Worm (Caenorhabditis elegans): ENCODE results near the gene srx-117.

Gene srx-117

ce11 chrV:5687115-5687979 is 43.1 kb downstream of the srx-117 start, which contains the start of gene F25B4.7:
TSS of gene F25B4.7 (minus strand) at chrV:5687226.
- TF ChIP-seq ztf-11 (tag; optimal IDR thresholded peaks at IDR 0.05): no peak
- peak; percentile 52 for TF ChIP-seq ces-1 (GFP tag; optimal IDR thresholded peaks at IDR 0.05)

- TF ChIP-seq ceh-83 (GFP tag; optimal IDR thresholded peaks at IDR 0.05): no peak
- no peak for TF ChIP-seq nhr-237 (tag; optimal IDR thresholded peaks at IDR 0.05)
- no peak for TF ChIP-seq mab-5 (tag; optimal IDR thresholded peaks at IDR 0.05)
- no peak for TF ChIP-seq nhr-12 (tag; optimal IDR thresholded peaks at IDR 0.05)
- no peak for TF ChIP-seq unc-39 (tag; optimal IDR thresholded peaks at IDR 0.05)
- TF ChIP-seq unc-62 (GFP tag; optimal IDR thresholded peaks at IDR 0.05): no peak
- no peak for TF ChIP-seq ces-1 (GFP tag; optimal IDR thresholded peaks at IDR 0.05)
- no peak for TF ChIP-seq pha-4 (tag; optimal IDR thresholded peaks at IDR 0.05)
- no peak for TF ChIP-seq nhr-76 (tag; optimal IDR thresholded peaks at IDR 0.05)
These were observed 47.6 kb downstream of the srx-117 start, which contains the start of gene F25B4.8 for ce11 chrV:5691665-5692407. TSS of gene F25B4.8 (minus strand) at chrV:5691715.

- TF ChIP-seq nhr-12 (tag; optimal IDR thresholded peaks at IDR 0.05) (no peak), unc-120 (tag; optimal IDR thresholded peaks at IDR 0.05; ENCODE audit: poor library complexity, severe bottlenecking) (no peak), blmp-1 (tag; optimal IDR thresholded peaks at IDR 0.05) (no peak), sem-2 (GFP tag; optimal IDR thresholded peaks at IDR 0.05) (no peak), nhr-28 (tag; optimal IDR thresholded peaks at IDR 0.05) (no peak), mab-5 (tag; optimal IDR thresholded peaks at IDR 0.05) (no peak)
These were observed 49.3 kb downstream of the srx-117 start for ce11 chrV:5693595-5693994.

- no peak for TF ChIP-seq nhr-28 (tag; optimal IDR thresholded peaks at IDR 0.05)
These were observed 51.4 kb downstream of the srx-117 start for ce11 chrV:5695635-5696034.

Data from whole organism, mixed stage, embryonic.